Fruit fly (Drosophila melanogaster): ENCODE data around the gene CG42594.

CG42594 gene

dm6 chrX:4918228-4919022, 77.8 kb downstream of the CG42594 start, which contains the start of the genes CG4041 and Hgsnat (continued):
- no peak for TF ChIP-seq bowl (GFP tag; IDR thresholded peaks at IDR 0.05)
- TF ChIP-seq Trl (optimal IDR thresholded peaks at IDR 0.05) = no peak
- TF ChIP-seq Trl (GFP tag; optimal IDR thresholded peaks at IDR 0.05) = no peak
- no peak for TF ChIP-seq ac (GFP tag; optimal IDR thresholded peaks at IDR 0.05)
- no peak for TF ChIP-seq Hr78 (GFP tag; optimal IDR thresholded peaks at IDR 0.05)
- TF ChIP-seq CG10959 (GFP tag; IDR thresholded peaks at IDR 0.05) = no peak
- peak; percentile 41 for TF ChIP-seq CG2120 (GFP tag; optimal IDR thresholded peaks at IDR 0.05)
- TF ChIP-seq CG3847 (GFP tag; IDR thresholded peaks at IDR 0.05) = no peak
- TF ChIP-seq sna (GFP tag; IDR thresholded peaks at IDR 0.05; ENCODE audit: partially characterized antibody) = no peak
- no peak for TF ChIP-seq Atf3 (GFP tag; optimal IDR thresholded peaks at IDR 0.05)
- TF ChIP-seq jing (GFP tag; optimal IDR thresholded peaks at IDR 0.05) = no peak
- no peak for TF ChIP-seq oc (tag; optimal IDR thresholded peaks at IDR 0.05)
- no peak for TF ChIP-seq ro (GFP tag; IDR thresholded peaks at IDR 0.05)
- TF ChIP-seq crp (GFP tag; optimal IDR thresholded peaks at IDR 0.05) = peak; percentile 28 to 83
- no peak for TF ChIP-seq Ada2b (GFP tag; IDR thresholded peaks at IDR 0.05)
- TF ChIP-seq cato (GFP tag; optimal IDR thresholded peaks at IDR 0.05; ENCODE audit: borderline replicate concordance) = no peak
- no peak for TF ChIP-seq CG2875 (GFP tag; optimal IDR thresholded peaks at IDR 0.05)
- no peak for TF ChIP-seq CG31441 (GFP tag; IDR thresholded peaks at IDR 0.05)
- no peak for TF ChIP-seq pan (optimal IDR thresholded peaks at IDR 0.05)
- no peak for TF ChIP-seq pan (GFP tag; optimal IDR thresholded peaks at IDR 0.05 in 1 of 2, IDR thresholded peaks at IDR 0.05 in 1 of 2)
- no peak for TF ChIP-seq CG12942 (GFP tag; optimal IDR thresholded peaks at IDR 0.05)
- no peak for TF ChIP-seq org-1 (GFP tag; optimal IDR thresholded peaks at IDR 0.05)
- TF ChIP-seq sd (tag; optimal IDR thresholded peaks at IDR 0.05) = no peak
- no peak for TF ChIP-seq fu2 (GFP tag; optimal IDR thresholded peaks at IDR 0.05)
- TF ChIP-seq chm (GFP tag; IDR thresholded peaks at IDR 0.05) = no peak
- TF ChIP-seq Mad (GFP tag; optimal IDR thresholded peaks at IDR 0.05) = no peak
- no peak for TF ChIP-seq yki (optimal IDR thresholded peaks at IDR 0.05)
- no peak for TF ChIP-seq Dfd (GFP tag; optimal IDR thresholded peaks at IDR 0.05)
- TF ChIP-seq CG13424 (tag; optimal IDR thresholded peaks at IDR 0.05) = no peak
- TF ChIP-seq Myb (GFP tag; optimal IDR thresholded peaks at IDR 0.05) = peak; percentile 2
- TF ChIP-seq Aef1 (GFP tag; IDR thresholded peaks at IDR 0.05) = peak; percentile 72
- TF ChIP-seq btn (GFP tag; optimal IDR thresholded peaks at IDR 0.05) = no peak
- TF ChIP-seq D (optimal IDR thresholded peaks at IDR 0.05) = no peak
- no peak for TF ChIP-seq D (GFP tag; optimal IDR thresholded peaks at IDR 0.05)
- no peak for TF ChIP-seq Mrtf (GFP tag; IDR thresholded peaks at IDR 0.05)
- TF ChIP-seq wor (GFP tag; IDR thresholded peaks at IDR 0.05) = no peak
- TF ChIP-seq bigmax (GFP tag; optimal IDR thresholded peaks at IDR 0.05) = no peak
- TF ChIP-seq bsh (GFP tag; optimal IDR thresholded peaks at IDR 0.05) = no peak
- TF ChIP-seq Dip2 (GFP tag; IDR thresholded peaks at IDR 0.05) = no peak
- TF ChIP-seq nerfin-1 (tag; optimal IDR thresholded peaks at IDR 0.05) = no peak
- TF ChIP-seq CG6272 (GFP tag; IDR thresholded peaks at IDR 0.05) = no peak
- TF ChIP-seq Neu2 (GFP tag; optimal IDR thresholded peaks at IDR 0.05; ENCODE audit: borderline replicate concordance) = no peak
- no peak for TF ChIP-seq CG12299 (tag; optimal IDR thresholded peaks at IDR 0.05)
- no peak for TF ChIP-seq CG7745 (tag; optimal IDR thresholded peaks at IDR 0.05)
- TF ChIP-seq ap (GFP tag; IDR thresholded peaks at IDR 0.05) = no peak
- no peak for TF ChIP-seq odd (GFP tag; optimal IDR thresholded peaks at IDR 0.05)
- no peak for TF ChIP-seq CG9437 (GFP tag; optimal IDR thresholded peaks at IDR 0.05)
- no peak for TF ChIP-seq CG3065 (GFP tag; optimal IDR thresholded peaks at IDR 0.05)
- no peak for TF ChIP-seq pum (GFP tag; optimal IDR thresholded peaks at IDR 0.05)
- no peak for TF ChIP-seq tll (GFP tag; optimal IDR thresholded peaks at IDR 0.05)
- no peak for TF ChIP-seq unpg (GFP tag; optimal IDR thresholded peaks at IDR 0.05)

Data from whole organism, embryonic.